Fruit fly (Drosophila melanogaster): Measurements from ENCODE around the gene CG13458.

dm6 chr3L:15107158-15107775, 6.1 kb upstream of the CG13458 start:
- TF ChIP-seq seq (GFP tag; IDR thresholded peaks at IDR 0.05) (no peak), H15 (GFP tag; IDR thresholded peaks at IDR 0.05) (no peak), CG11085 (GFP tag; IDR thresholded peaks at IDR 0.05) (no peak), Ptx1 (GFP tag; IDR thresholded peaks at IDR 0.05) (no peak), CG14965 (GFP tag; optimal IDR thresholded peaks at IDR 0.05; ENCODE audit: borderline replicate concordance) (no peak), BtbVII (GFP tag; optimal IDR thresholded peaks at IDR 0.05) (no peak), nerfin-1 (tag; optimal IDR thresholded peaks at IDR 0.05) (no peak), grau (tag; optimal IDR thresholded peaks at IDR 0.05) (no peak), pan (optimal IDR thresholded peaks at IDR 0.05) (no peak), pan (GFP tag; optimal IDR thresholded peaks at IDR 0.05 in 1 of 2, IDR thresholded peaks at IDR 0.05 in 1 of 2) (no peak), Mes4 (GFP tag; optimal IDR thresholded peaks at IDR 0.05) (no peak), ewg (GFP tag; optimal IDR thresholded peaks at IDR 0.05) (no peak), Oli (tag; optimal IDR thresholded peaks at IDR 0.05) (no peak)

Measured in whole organism, embryonic.